Worm (Caenorhabditis elegans) whole organism, L2 larva: ENCODE data around the gene atf-8.
"Not testable (repeated sequence)": the region's sequence is repeated elsewhere in the genome, so short reads cannot be mapped to it uniquely, and the experiment has no call there.

ENCODE experiments used
- C34F6.9 ChIP-seq: fragments of 150-350 bp; optimal IDR thresholded peaks from 2 replicates; lab custom pipeline; 2014; ENCODE audit warnings: missing biosample characterization, missing genetic modification characterization
- F13H6.1 ChIP-seq: sonication (generic microtip); optimal IDR thresholded peaks from 2 replicates; lab custom pipeline; 2016; ENCODE audit warnings: missing genetic modification characterization, missing compliant biosample characterization
- R02D3.7 ChIP-seq: fragments of 150-350 bp; optimal IDR thresholded peaks from 2 replicates; lab custom pipeline; 2014; ENCODE audit warnings: missing biosample characterization, missing genetic modification characterization
- Y55F3AM.14 ChIP-seq: fragments of 200-800 bp; sonication (Bioruptor generic); optimal IDR thresholded peaks from 2 replicates; lab custom pipeline; 2018; ENCODE audit warnings: mild to moderate bottlenecking, missing genetic modification characterization, missing compliant biosample characterization
- alr-1 ChIP-seq: fragments of 150-350 bp; optimal IDR thresholded peaks from 2 replicates; lab custom pipeline; 2014; ENCODE audit warnings: missing biosample characterization, missing genetic modification characterization
- aly-2 ChIP-seq: fragments of 150-350 bp; optimal IDR thresholded peaks from 2 replicates; lab custom pipeline; 2014; ENCODE audit warnings: missing biosample characterization, missing genetic modification characterization
- blmp-1 ChIP-seq: sonication (generic microtip); optimal IDR thresholded peaks from 2 replicates; lab custom pipeline; 2017; ENCODE audit warnings: missing genetic modification characterization, mild to moderate bottlenecking, missing compliant biosample characterization, antibody characterized with exemption, moderate library complexity; ENCODE audit not compliant: insufficient read depth
- ceh-16 ChIP-seq: fragments of 150-350 bp; optimal IDR thresholded peaks from 2 replicates; lab custom pipeline; 2014; ENCODE audit warnings: missing biosample characterization, missing genetic modification characterization
- crh-2 ChIP-seq: sonication (generic microtip); optimal IDR thresholded peaks from 2 replicates; lab custom pipeline; 2017; ENCODE audit warnings: missing biosample characterization, missing genetic modification characterization
- dmd-4 ChIP-seq: sonication (generic microtip); optimal IDR thresholded peaks from 2 replicates; lab custom pipeline; 2017; ENCODE audit warnings: missing biosample characterization, missing genetic modification characterization
- elt-1 ChIP-seq: fragments of 150-350 bp; optimal IDR thresholded peaks from 2 replicates; lab custom pipeline; 2014; ENCODE audit warnings: missing biosample characterization, missing genetic modification characterization
- fos-1 ChIP-seq: fragments of 150-350 bp; optimal IDR thresholded peaks from 2 replicates; lab custom pipeline; 2014; ENCODE audit warnings: missing biosample characterization, missing genetic modification characterization
- gmeb-1 ChIP-seq: fragments of 150-350 bp; optimal IDR thresholded peaks from 2 replicates; lab custom pipeline; 2014; ENCODE audit warnings: missing biosample characterization, missing genetic modification characterization
- lin-13 ChIP-seq: fragments of 150-350 bp; optimal IDR thresholded peaks from 2 replicates; lab custom pipeline; 2014; ENCODE audit warnings: missing biosample characterization, missing genetic modification reagents, missing genetic modification characterization
- lsy-2 ChIP-seq, 2 experiments: fragments of 150-350 bp in 1 of 2; sonication (generic microtip) in 1 of 2; optimal IDR thresholded peaks; 2 replicates each; lab custom pipeline; 2014 to 2017; ENCODE audit warnings: missing biosample characterization in 2 of 2, missing genetic modification characterization in 2 of 2
- mab-5 ChIP-seq: fragments of 150-350 bp; optimal IDR thresholded peaks from 2 replicates; lab custom pipeline; 2014; ENCODE audit warnings: missing biosample characterization, missing genetic modification characterization
- mdl-1 ChIP-seq, 2 experiments: fragments of 150-350 bp in 1 of 2; sonication (generic microtip) in 1 of 2; optimal IDR thresholded peaks; 2 replicates each; lab custom pipeline; 2017; ENCODE audit warnings: missing biosample characterization in 2 of 2, missing genetic modification characterization in 2 of 2
- nhr-10 ChIP-seq: sonication (generic microtip); optimal IDR thresholded peaks from 2 replicates; lab custom pipeline; 2017; ENCODE audit warnings: missing biosample characterization, missing genetic modification characterization
- nhr-11 ChIP-seq: fragments of 150-350 bp; optimal IDR thresholded peaks from 2 replicates; lab custom pipeline; 2014; ENCODE audit warnings: missing biosample characterization, missing genetic modification characterization
- nhr-12 ChIP-seq: fragments of 150-350 bp; optimal IDR thresholded peaks from 2 replicates; lab custom pipeline; 2014; ENCODE audit warnings: missing biosample characterization, missing genetic modification characterization
- nhr-129 ChIP-seq: fragments of 150-350 bp; optimal IDR thresholded peaks from 2 replicates; lab custom pipeline; 2014; ENCODE audit warnings: missing biosample characterization, missing genetic modification characterization
- nhr-21 ChIP-seq: fragments of 150-350 bp; optimal IDR thresholded peaks from 2 replicates; lab custom pipeline; 2014; ENCODE audit warnings: missing biosample characterization, missing genetic modification characterization
- nhr-25 ChIP-seq: fragments of 150-350 bp; sonication (generic microtip); optimal IDR thresholded peaks from 3 replicates; lab custom pipeline; 2014; ENCODE audit warnings: missing biosample characterization, missing genetic modification characterization
- sem-4 ChIP-seq: fragments of 150-350 bp; optimal IDR thresholded peaks from 2 replicates; lab custom pipeline; 2014; ENCODE audit warnings: missing biosample characterization, missing genetic modification reagents, missing genetic modification characterization
- skn-1 ChIP-seq: sonication (generic microtip); optimal IDR thresholded peaks from 2 replicates; lab custom pipeline; 2017; ENCODE audit warnings: missing biosample characterization, missing genetic modification characterization
- sma-3 ChIP-seq: sonication (generic microtip); optimal IDR thresholded peaks from 2 replicates; lab custom pipeline; 2016; ENCODE audit warnings: missing genetic modification reagents, missing genetic modification characterization, missing compliant biosample characterization
- unc-39 ChIP-seq: fragments of 150-350 bp; optimal IDR thresholded peaks from 2 replicates; lab custom pipeline; 2014; ENCODE audit warnings: missing biosample characterization, missing genetic modification characterization
- unc-55 ChIP-seq: fragments of 150-350 bp; sonication (generic microtip); optimal IDR thresholded peaks from 3 replicates; lab custom pipeline; 2014; ENCODE audit warnings: missing biosample characterization, missing genetic modification reagents, missing genetic modification characterization
- unc-62 ChIP-seq: fragments of 150-350 bp; optimal IDR thresholded peaks from 2 replicates; lab custom pipeline; 2014; ENCODE audit warnings: missing biosample characterization, missing genetic modification reagents, missing genetic modification characterization
- zag-1 ChIP-seq: fragments of 150-350 bp; optimal IDR thresholded peaks from 2 replicates; lab custom pipeline; 2014; ENCODE audit warnings: missing biosample characterization, missing genetic modification characterization
- ztf-11 ChIP-seq: sonication (generic microtip); optimal IDR thresholded peaks from 2 replicates; lab custom pipeline; 2017; ENCODE audit warnings: missing biosample characterization, missing genetic modification characterization

atf-8 gene

DNA sequence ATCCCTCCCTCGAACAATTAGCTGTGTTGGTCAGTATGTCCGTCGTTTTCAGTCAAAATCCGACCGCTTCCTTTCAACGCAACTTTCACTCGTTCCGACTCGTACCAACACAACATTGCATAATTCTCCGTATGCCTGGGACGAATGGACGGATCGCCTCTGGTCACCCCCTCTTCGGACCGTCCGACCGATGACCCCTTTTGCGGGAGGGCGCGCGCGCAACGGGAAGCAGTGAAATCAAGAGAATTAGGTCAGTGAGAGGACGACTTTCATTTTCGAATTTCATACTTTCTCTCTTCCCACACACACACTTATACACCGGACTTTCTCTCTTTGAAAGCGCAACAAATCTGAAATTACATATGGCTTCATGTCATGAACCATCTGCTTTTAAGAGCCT, at the start of gene atf-8:
Gene atf-8, plus strand, starts transcription at position 234 of the 400 bp plus-strand sequence.
- TF ChIP-seq mab-5 (tag; lab: Kevin White, UChicago) (no peak), blmp-1 (tag; lab: Kevin White, UChicago) (peak; percentile 98)

ce11 chrV:6063330-6063729, 42.1 kb upstream of the atf-8 start, which contains the start of gene Y38A10A.2:
Gene Y38A10A.2 (minus strand): TSS chrV:6063430.
- TF ChIP-seq fos-1 (tag; lab: Kevin White, UChicago) (no peak), nhr-10 (tag; lab: Kevin White, UChicago) (no peak), nhr-25 (tag; lab: Kevin White, UChicago) (no peak), ztf-11 (tag; lab: Kevin White, UChicago) (no peak), aly-2 (tag; lab: Kevin White, UChicago) (no peak), mdl-1 (tag; optimal IDR thresholded peaks at IDR 0.05; lab: Kevin White, UChicago) (no peak), sma-3 (GFP tag; lab: Kevin White, UChicago) (no peak), crh-2 (tag; lab: Kevin White, UChicago) (no peak), zag-1 (no peak), sem-4 (tag; lab: Kevin White, UChicago) (no peak), F13H6.1 (tag; lab: Kevin White, UChicago) (no peak)

DNA sequence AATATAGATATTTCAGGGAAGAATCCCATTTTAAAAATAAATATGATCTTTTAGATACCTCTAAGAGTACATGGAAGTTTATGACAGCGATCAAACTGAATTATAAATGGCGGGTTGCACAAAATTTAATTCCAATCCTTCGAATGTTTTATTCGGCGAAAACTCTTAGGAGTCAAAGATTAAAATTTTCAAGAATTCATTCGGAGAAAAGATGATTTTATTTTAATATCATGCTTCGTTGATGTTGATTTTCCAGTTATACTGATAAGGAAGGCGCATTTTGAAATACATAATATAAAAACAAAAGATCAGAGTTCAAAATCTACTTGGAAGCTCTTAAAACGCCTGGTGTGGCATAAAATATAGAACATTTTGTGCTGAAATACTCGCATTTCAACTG, 38.3 kb upstream of the atf-8 start, which contains the start of gene srh-10:
Gene srh-10, minus strand, starts transcription at position 29 of the 400 bp plus-strand sequence.
- no peak for TF ChIP-seq aly-2 (tag; lab: Kevin White, UChicago)
- no peak for TF ChIP-seq R02D3.7 (tag; lab: Kevin White, UChicago)

DNA sequence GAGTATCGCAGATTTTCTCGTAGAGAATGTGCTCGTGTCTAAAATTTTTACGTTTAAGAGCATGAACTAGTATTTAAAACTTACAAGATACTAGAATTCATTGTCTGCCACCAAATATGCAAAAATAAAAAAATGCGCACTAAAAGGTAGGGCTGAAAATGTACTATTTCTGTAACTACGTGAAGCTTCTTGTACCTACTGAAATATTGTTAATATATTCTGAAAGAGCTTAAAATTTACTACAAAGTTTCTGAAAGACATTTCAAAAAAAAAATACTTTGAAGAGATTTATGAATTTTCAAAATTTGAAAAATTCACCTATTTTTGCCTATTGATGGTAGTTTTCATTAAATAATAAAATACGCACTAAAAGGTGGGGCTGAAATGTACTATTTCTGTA, 35.4 kb upstream of the atf-8 start, which contains the start of gene fbxa-214:
Gene fbxa-214, minus strand, starts transcription at position 101 of the 400 bp plus-strand sequence.
- TF ChIP-seq lin-13 (GFP tag; lab: Kevin White, UChicago); nhr-129 (tag; lab: Kevin White, UChicago); skn-1: not testable (repeated sequence)

- TF ChIP-seq gmeb-1 = peak; percentile 8
- TF ChIP-seq unc-55 = peak; percentile 36
- TF ChIP-seq crh-2 (tag; lab: Kevin White, UChicago) = peak; percentile 9
- TF ChIP-seq blmp-1 (tag; lab: Kevin White, UChicago) = no peak
- TF ChIP-seq mdl-1 (tag; optimal IDR thresholded peaks at IDR 0.05; lab: Kevin White, UChicago) = no peak
- TF ChIP-seq C34F6.9 = peak; percentile 61
- no peak for TF ChIP-seq mab-5 (tag; lab: Kevin White, UChicago)
- TF ChIP-seq zag-1 = no peak
- TF ChIP-seq lsy-2 (tag; optimal IDR thresholded peaks at IDR 0.05; lab: Kevin White, UChicago) = peak in 1 of 2 experiments; percentile 47
- TF ChIP-seq, all 48 proteins: peak for 5
Observed at ce11 chrV:6095829-6096228, 9.6 kb upstream of the atf-8 start, which contains the start of gene Y38A10A.7. Gene Y38A10A.7 (plus strand): TSS chrV:6096197.

- TF ChIP-seq zag-1 (no peak), aly-2 (tag; lab: Kevin White, UChicago) (no peak), fos-1 (tag; lab: Kevin White, UChicago) (no peak), nhr-25 (tag; lab: Kevin White, UChicago) (no peak), unc-62 (GFP tag; lab: Kevin White, UChicago) (no peak), ztf-11 (tag; lab: Kevin White, UChicago) (no peak), mab-5 (tag; lab: Kevin White, UChicago) (no peak), sma-3 (GFP tag; lab: Kevin White, UChicago) (no peak), ceh-16 (no peak), gmeb-1 (no peak), nhr-12 (no peak), nhr-21 (tag; lab: Kevin White, UChicago) (no peak), nhr-11 (no peak), Y55F3AM.14 (no peak), R02D3.7 (tag; lab: Kevin White, UChicago) (no peak), dmd-4 (tag; lab: Kevin White, UChicago) (no peak), unc-39 (tag; lab: Kevin White, UChicago) (no peak), lsy-2 (tag; optimal IDR thresholded peaks at IDR 0.05; lab: Kevin White, UChicago) (no peak), elt-1 (tag; lab: Kevin White, UChicago) (no peak), alr-1 (tag; lab: Kevin White, UChicago) (no peak)
Observed at ce11 chrV:6096559-6097155, 8.8 kb upstream of the atf-8 start, which contains the start of gene smut-1. Gene smut-1 (plus strand): TSS chrV:6097105.
